Worm (Caenorhabditis elegans) whole organism, mixed stage, embryonic: Measurements from ENCODE around the gene ctsa-1.2.
"Not testable (repeated sequence)": the region's sequence is repeated elsewhere in the genome, so short reads cannot be mapped to it uniquely, and the experiment has no call there.

Source experiments
- bed-3 ChIP-seq: fragments of 200-800 bp; sonication (Bioruptor generic); optimal IDR thresholded peaks from 3 replicates; lab custom pipeline; 2018; ENCODE audit warnings: mild to moderate bottlenecking, missing genetic modification characterization, moderate library complexity, missing compliant biosample characterization
- blmp-1 ChIP-seq: fragments of 150-350 bp; optimal IDR thresholded peaks from 2 replicates; lab custom pipeline; 2014; ENCODE audit warnings: missing biosample characterization, missing genetic modification characterization
- ceh-83 ChIP-seq: fragments of 200-800 bp; sonication (Bioruptor generic); optimal IDR thresholded peaks from 2 replicates; lab custom pipeline; 2018; ENCODE audit warnings: mild to moderate bottlenecking, missing genetic modification characterization, missing compliant biosample characterization
- ces-1 ChIP-seq: fragments of 150-350 bp; optimal IDR thresholded peaks from 2 replicates; lab custom pipeline; 2014; ENCODE audit warnings: missing biosample characterization, missing genetic modification reagents, missing genetic modification characterization
- cnd-1 ChIP-seq: fragments of 200-800 bp; sonication (Bioruptor generic); optimal IDR thresholded peaks from 2 replicates; lab custom pipeline; 2018; ENCODE audit warnings: mild to moderate bottlenecking, missing genetic modification characterization, missing compliant biosample characterization
- drap-1 ChIP-seq: fragments of 200-800 bp; sonication (Bioruptor generic); optimal IDR thresholded peaks from 3 replicates; lab custom pipeline; 2018; ENCODE audit warnings: mild to moderate bottlenecking, missing genetic modification characterization, missing compliant biosample characterization
- elt-3 ChIP-seq: fragments of 150-350 bp; optimal IDR thresholded peaks from 2 replicates; lab custom pipeline; 2014; ENCODE audit warnings: missing biosample characterization, missing genetic modification characterization
- ham-2 ChIP-seq: fragments of 200-800 bp; sonication (Bioruptor generic); optimal IDR thresholded peaks from 2 replicates; lab custom pipeline; 2018; ENCODE audit warnings: mild to moderate bottlenecking, missing genetic modification characterization, missing compliant biosample characterization
- lin-32 ChIP-seq: fragments of 200-800 bp; sonication (Bioruptor generic); optimal IDR thresholded peaks from 2 replicates; lab custom pipeline; 2018; ENCODE audit warnings: mild to moderate bottlenecking, missing genetic modification characterization, missing compliant biosample characterization
- lsy-2 ChIP-seq: fragments of 150-350 bp; optimal IDR thresholded peaks from 2 replicates; lab custom pipeline; 2014; ENCODE audit warnings: missing biosample characterization, missing genetic modification characterization
- mab-5 ChIP-seq: fragments of 150-350 bp; optimal IDR thresholded peaks from 2 replicates; lab custom pipeline; 2014; ENCODE audit warnings: missing biosample characterization, missing genetic modification characterization
- mep-1 ChIP-seq: fragments of 150-350 bp; optimal IDR thresholded peaks from 2 replicates; lab custom pipeline; 2017; ENCODE audit warnings: missing biosample characterization, missing genetic modification reagents, missing genetic modification characterization, inconsistent platforms
- nhr-237 ChIP-seq: fragments of 150-350 bp; optimal IDR thresholded peaks from 2 replicates; lab custom pipeline; 2014; ENCODE audit warnings: missing biosample characterization, missing genetic modification characterization
- nhr-76 ChIP-seq: sonication (generic microtip); optimal IDR thresholded peaks from 2 replicates; lab custom pipeline; 2017; ENCODE audit warnings: missing biosample characterization, missing genetic modification characterization
- pha-4 ChIP-seq: fragments of 150-350 bp; optimal IDR thresholded peaks from 2 replicates; lab custom pipeline; 2018; ENCODE audit warnings: missing biosample characterization, missing genetic modification reagents, missing genetic modification characterization
- sem-2 ChIP-seq: fragments of 200-800 bp; sonication (Bioruptor generic); optimal IDR thresholded peaks from 2 replicates; lab custom pipeline; 2018; ENCODE audit warnings: mild to moderate bottlenecking, missing genetic modification characterization, missing compliant biosample characterization
- snpc-4 ChIP-seq: fragments of 150-350 bp; optimal IDR thresholded peaks from 2 replicates; lab custom pipeline; 2014; ENCODE audit warnings: missing biosample characterization, missing genetic modification characterization
- sptf-1 ChIP-seq: sonication (generic microtip); optimal IDR thresholded peaks from 2 replicates; lab custom pipeline; 2017; ENCODE audit warnings: mild to moderate bottlenecking, missing genetic modification characterization, moderate library complexity, missing compliant biosample characterization
- tbx-8 ChIP-seq: fragments of 200-800 bp; sonication (Bioruptor generic); optimal IDR thresholded peaks from 2 replicates; lab custom pipeline; 2018; ENCODE audit warnings: mild to moderate bottlenecking, missing genetic modification characterization, moderate library complexity, missing compliant biosample characterization
- unc-39 ChIP-seq: fragments of 150-350 bp; optimal IDR thresholded peaks from 2 replicates; lab custom pipeline; 2014; ENCODE audit warnings: missing biosample characterization, missing genetic modification characterization
- unc-62 ChIP-seq: fragments of 150-350 bp; optimal IDR thresholded peaks from 2 replicates; lab custom pipeline; 2014; ENCODE audit warnings: missing biosample characterization, missing genetic modification reagents, missing genetic modification characterization
- zip-8 ChIP-seq: fragments of 150-350 bp; optimal IDR thresholded peaks from 2 replicates; lab custom pipeline; 2014; ENCODE audit warnings: missing biosample characterization, missing genetic modification characterization
- ztf-11 ChIP-seq: fragments of 150-350 bp; optimal IDR thresholded peaks from 2 replicates; lab custom pipeline; 2014; ENCODE audit warnings: missing biosample characterization, missing genetic modification characterization

Gene ctsa-1.2

ce11 chrII:11695161-11695944 lies 43.8 kb upstream of the ctsa-1.2 start, which contains the start of gene tars-1:
tars-1 (minus strand) TSS chrII:11695657.
- not testable (repeated sequence) for TF ChIP-seq lsy-2 (tag; lab: Kevin White, UChicago); zip-8 (tag; lab: Kevin White, UChicago); lin-32 (GFP tag; lab: Kevin White, UChicago)

DNA sequence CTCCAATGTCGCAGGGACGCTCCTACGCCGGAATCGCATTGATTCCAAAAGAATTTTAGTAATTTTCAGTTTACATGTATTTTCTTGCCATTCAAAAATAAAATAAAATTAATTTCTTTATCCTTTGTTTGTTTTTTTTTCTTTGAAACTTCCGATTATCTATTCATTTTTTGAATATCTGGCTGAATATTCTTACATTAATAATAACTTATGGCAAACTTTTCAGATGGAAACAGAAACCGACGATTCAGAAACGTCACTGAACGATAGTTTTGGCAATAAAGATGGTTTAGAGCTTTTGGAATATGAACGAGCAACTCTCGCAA lies 43.2 kb upstream of the ctsa-1.2 start, which contains the start of gene xpf-1:
xpf-1 (plus strand) TSS at position 227 of the 326 bp plus-strand sequence.
- TF ChIP-seq drap-1 (GFP tag; lab: Kevin White, UChicago) (no peak), mab-5 (tag; lab: Kevin White, UChicago) (no peak), elt-3 (tag; lab: Kevin White, UChicago) (no peak), tbx-8 (no peak), zip-8 (tag; lab: Kevin White, UChicago) (no peak)
- TF ChIP-seq, all 35 proteins: peak for 0

DNA sequence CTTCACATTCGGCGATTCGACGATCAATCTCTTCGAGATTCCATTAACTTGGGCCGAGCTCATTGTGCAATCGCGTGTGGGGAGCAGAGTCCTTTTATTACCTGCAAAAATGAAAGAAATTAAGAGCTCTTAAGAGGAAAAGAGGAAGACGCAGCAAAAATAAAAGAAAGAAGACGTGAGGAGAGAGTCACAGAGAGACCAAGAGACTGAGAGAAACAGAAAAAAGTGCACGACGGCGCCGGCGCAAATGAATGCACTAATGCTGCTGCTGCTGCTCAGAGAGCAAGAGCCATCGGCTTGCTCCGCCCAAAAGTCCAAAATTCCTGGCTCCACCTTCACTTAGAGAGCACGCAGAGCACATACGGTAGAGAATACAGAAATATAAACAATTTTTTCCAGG lies 39.0 kb upstream of the ctsa-1.2 start, which contains the start of gene inos-1:
inos-1 (minus strand) TSS at position 101 of the 400 bp plus-strand sequence.
- TF ChIP-seq snpc-4 (tag; lab: Kevin White, UChicago) (no peak), elt-3 (tag; lab: Kevin White, UChicago) (no peak), bed-3 (GFP tag; lab: Kevin White, UChicago) (no peak), mep-1 (tag; lab: Kevin White, UChicago) (no peak), pha-4 (tag; lab: Kevin White, UChicago) (no peak), nhr-237 (tag; lab: Kevin White, UChicago) (no peak), unc-39 (tag; lab: Kevin White, UChicago) (no peak), zip-8 (tag; lab: Kevin White, UChicago) (no peak)

DNA sequence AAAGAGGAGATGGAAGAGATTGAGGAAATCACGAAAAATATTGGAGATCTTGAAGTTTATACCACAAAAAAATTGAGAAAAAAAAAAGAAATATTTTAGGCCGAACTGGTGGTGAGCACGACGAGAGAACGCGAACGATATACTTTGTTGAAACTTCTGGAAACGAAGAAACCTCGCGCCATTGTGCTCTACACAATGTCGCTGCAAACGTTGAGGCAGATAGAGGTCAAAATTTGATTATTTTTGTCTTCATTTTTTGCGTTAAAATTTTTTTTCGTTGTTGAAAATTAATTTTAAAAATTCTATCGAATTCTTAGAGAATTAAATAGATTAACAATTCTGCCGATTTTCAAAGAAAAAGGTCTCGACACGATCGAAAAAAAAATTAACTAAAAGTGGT lies 38.5 kb upstream of the ctsa-1.2 start:
- no peak for TF ChIP-seq unc-39 (tag; lab: Kevin White, UChicago)
- TF ChIP-seq ceh-83 (GFP tag; lab: Kevin White, UChicago), result no peak
- no peak for TF ChIP-seq mep-1 (tag; lab: Kevin White, UChicago)
- no peak for TF ChIP-seq ham-2 (GFP tag; lab: Kevin White, UChicago)
- no peak for TF ChIP-seq ztf-11 (tag; lab: Kevin White, UChicago)
- no peak for TF ChIP-seq sptf-1
- no peak for TF ChIP-seq snpc-4 (tag; lab: Kevin White, UChicago)
- no peak for TF ChIP-seq cnd-1 (tag; lab: Kevin White, UChicago)
- no peak for TF ChIP-seq drap-1 (GFP tag; lab: Kevin White, UChicago)
- no peak for TF ChIP-seq sem-2
- TF ChIP-seq blmp-1 (tag; lab: Kevin White, UChicago), result no peak
- TF ChIP-seq zip-8 (tag; lab: Kevin White, UChicago), result no peak
- no peak for TF ChIP-seq ces-1 (GFP tag; lab: Kevin White, UChicago)

ce11 chrII:11705787-11706186 lies 33.4 kb upstream of the ctsa-1.2 start, which contains the start of gene VF13D12L.3:
VF13D12L.3 (plus strand) TSS chrII:11706009.
- TF ChIP-seq snpc-4 (tag; lab: Kevin White, UChicago) (no peak), tbx-8 (no peak), unc-62 (GFP tag; lab: Kevin White, UChicago) (no peak), mep-1 (tag; lab: Kevin White, UChicago) (no peak), sem-2 (no peak), drap-1 (GFP tag; lab: Kevin White, UChicago) (no peak), pha-4 (tag; lab: Kevin White, UChicago) (no peak), ceh-83 (GFP tag; lab: Kevin White, UChicago) (no peak), nhr-76 (tag; lab: Kevin White, UChicago) (no peak), ztf-11 (tag; lab: Kevin White, UChicago) (no peak)

DNA sequence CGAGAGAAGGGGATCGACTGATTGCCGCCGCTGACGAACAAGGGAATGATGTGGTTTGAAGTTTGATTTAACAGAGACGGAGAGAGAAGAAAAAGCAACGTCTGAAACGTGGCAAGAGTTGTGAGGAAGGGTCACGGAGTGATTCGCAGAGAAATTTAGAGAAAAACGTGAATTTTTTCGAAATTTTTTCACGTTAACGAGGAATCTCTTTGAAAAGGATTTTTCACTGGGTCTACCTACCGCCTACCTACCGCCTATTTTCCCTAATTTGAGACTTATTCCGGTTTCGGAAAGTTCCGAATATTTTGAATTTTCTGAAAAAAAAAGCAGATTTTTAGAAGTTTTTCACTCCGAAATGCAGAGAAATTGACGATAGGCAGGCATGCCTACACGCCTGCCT lies 29.7 kb upstream of the ctsa-1.2 start, which contains the start of gene fcmt-1:
fcmt-1 (minus strand) TSS at position 101 of the 400 bp plus-strand sequence.
- no peak for TF ChIP-seq unc-62 (GFP tag; lab: Kevin White, UChicago)
- TF ChIP-seq sptf-1, result no peak

DNA sequence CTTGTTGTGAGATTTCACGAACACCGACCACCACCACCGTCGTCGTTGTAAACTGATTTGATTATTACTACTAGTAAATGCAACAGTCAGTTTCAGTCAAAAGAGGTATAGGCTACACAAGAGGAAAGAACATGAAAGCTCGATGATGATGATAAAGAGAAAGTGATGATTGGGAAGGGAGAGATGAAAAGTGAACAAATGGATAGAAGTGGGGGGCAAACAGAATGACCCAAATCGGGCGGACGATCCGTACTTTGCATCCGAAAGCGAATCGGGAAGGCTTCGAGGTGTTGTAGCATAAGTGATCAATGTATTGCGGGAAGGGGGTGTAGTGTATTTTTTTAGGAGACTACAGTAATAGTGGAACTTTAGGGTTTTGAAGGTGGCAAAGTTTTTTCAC lies 28.4 kb upstream of the ctsa-1.2 start:
- peak; percentile 52 for TF ChIP-seq blmp-1 (tag; lab: Kevin White, UChicago)
- TF ChIP-seq pha-4 (tag; lab: Kevin White, UChicago), result no peak
